Fruit fly (Drosophila melanogaster) whole organism: ENCODE results near the gene obst-B.

Source experiments
- CG8478 ChIP-seq: fragments of >200 bp; optimal IDR thresholded peaks from 2 replicates; lab custom pipeline; 2018; ENCODE audit warnings: inconsistent platforms
- Dll ChIP-seq: fragments of >200 bp; optimal IDR thresholded peaks from 2 replicates; lab custom pipeline; 2017
- EcR ChIP-seq, 2 experiments: fragments of >200 bp; optimal IDR thresholded peaks; 2 replicates each; lab custom pipeline; 2017; ENCODE audit warnings: missing biosample characterization in 2 of 2, missing genetic modification characterization in 2 of 2, missing genetic modification reagents in 2 of 2
- pan ChIP-seq: fragments of >200 bp; optimal IDR thresholded peaks from 2 replicates; lab custom pipeline; 2017
- psq ChIP-seq: fragments of >200 bp; optimal IDR thresholded peaks from 2 replicates; lab custom pipeline; 2017
- usp ChIP-seq: fragments of >200 bp; optimal IDR thresholded peaks from 2 replicates; lab custom pipeline; 2017; ENCODE audit warnings: missing biosample characterization, missing genetic modification characterization, mixed read lengths

Gene obst-B

dm6 chr2L:10004574-10004973, 27.9 kb upstream of the obst-B start:
- TF ChIP-seq psq (lab: Kevin White, UChicago): no peak
- no peak for TF ChIP-seq EcR (GFP tag; optimal IDR thresholded peaks at IDR 0.05; lab: Kevin White, UChicago)
- TF ChIP-seq Dll (lab: Kevin White, UChicago): no peak
- no peak for TF ChIP-seq pan (lab: Kevin White, UChicago)
- TF ChIP-seq usp (GFP tag; lab: Kevin White, UChicago): no peak
- TF ChIP-seq CG8478 (lab: Kevin White, UChicago): no peak

- TF ChIP-seq usp (GFP tag; lab: Kevin White, UChicago): no peak
- TF ChIP-seq CG8478 (lab: Kevin White, UChicago): no peak
- no peak for TF ChIP-seq pan (lab: Kevin White, UChicago)
- no peak for TF ChIP-seq EcR (GFP tag; optimal IDR thresholded peaks at IDR 0.05; lab: Kevin White, UChicago)
- no peak for TF ChIP-seq Dll (lab: Kevin White, UChicago)
- TF ChIP-seq psq (lab: Kevin White, UChicago): no peak
Measured at dm6 chr2L:10009293-10009695, 23.2 kb upstream of the obst-B start, which contains the start of gene Trp1. Trp1 (plus strand) TSS chr2L:10009381.

dm6 chr2L:10009800-10010658, 22.5 kb upstream of the obst-B start:
- no peak for TF ChIP-seq psq (lab: Kevin White, UChicago)
- TF ChIP-seq Dll (lab: Kevin White, UChicago): no peak
- TF ChIP-seq usp (GFP tag; lab: Kevin White, UChicago): no peak

- no peak for TF ChIP-seq EcR (GFP tag; optimal IDR thresholded peaks at IDR 0.05; lab: Kevin White, UChicago)
- no peak for TF ChIP-seq usp (GFP tag; lab: Kevin White, UChicago)
- TF ChIP-seq pan (lab: Kevin White, UChicago): no peak
- no peak for TF ChIP-seq CG8478 (lab: Kevin White, UChicago)
- TF ChIP-seq Dll (lab: Kevin White, UChicago): no peak
- TF ChIP-seq psq (lab: Kevin White, UChicago): no peak
Measured at dm6 chr2L:10017363-10017762, 15.1 kb upstream of the obst-B start, which contains the start of gene CG13131. CG13131 (minus strand) TSS chr2L:10017463.

dm6 chr2L:10026376-10026775, 6.1 kb upstream of the obst-B start, which contains the start of gene CG13127:
CG13127 (plus strand) TSS chr2L:10026676.
- TF ChIP-seq psq (lab: Kevin White, UChicago) (no peak), EcR (GFP tag; optimal IDR thresholded peaks at IDR 0.05; lab: Kevin White, UChicago) (no peak), pan (lab: Kevin White, UChicago) (no peak)

dm6 chr2L:10033410-10033809, 920 bp downstream of the obst-B start:
- no peak for TF ChIP-seq CG8478 (lab: Kevin White, UChicago)

- TF ChIP-seq Dll (lab: Kevin White, UChicago) (no peak), CG8478 (lab: Kevin White, UChicago) (no peak), EcR (GFP tag; optimal IDR thresholded peaks at IDR 0.05; lab: Kevin White, UChicago) (no peak), psq (lab: Kevin White, UChicago) (no peak), pan (lab: Kevin White, UChicago) (no peak), usp (GFP tag; lab: Kevin White, UChicago) (no peak)
Measured at dm6 chr2L:10035786-10036364, 3.4 kb downstream of the obst-B start.

- TF ChIP-seq EcR (GFP tag; optimal IDR thresholded peaks at IDR 0.05; lab: Kevin White, UChicago) (no peak), usp (GFP tag; lab: Kevin White, UChicago) (no peak), CG8478 (lab: Kevin White, UChicago) (no peak), pan (lab: Kevin White, UChicago) (no peak), psq (lab: Kevin White, UChicago) (no peak), Dll (lab: Kevin White, UChicago) (no peak)
Measured at dm6 chr2L:10049280-10049679, 16.8 kb downstream of the obst-B start, which contains the start of gene CG33301. CG33301 (plus strand) TSS chr2L:10049580.

dm6 chr2L:10053583-10054263, 21.2 kb downstream of the obst-B start, which contains the start of gene Cpr31A:
Cpr31A (plus strand) TSS chr2L:10054213.
- TF ChIP-seq EcR (GFP tag; optimal IDR thresholded peaks at IDR 0.05; lab: Kevin White, UChicago) (no peak), Dll (lab: Kevin White, UChicago) (no peak), pan (lab: Kevin White, UChicago) (no peak), CG8478 (lab: Kevin White, UChicago) (no peak)

dm6 chr2L:10056705-10057104, 24.2 kb downstream of the obst-B start, which contains the start of gene Pen:
Pen (plus strand) TSS chr2L:10056900.
- no peak for TF ChIP-seq pan (lab: Kevin White, UChicago)
- TF ChIP-seq usp (GFP tag; lab: Kevin White, UChicago): no peak
- no peak for TF ChIP-seq psq (lab: Kevin White, UChicago)
- TF ChIP-seq CG8478 (lab: Kevin White, UChicago): no peak
- TF ChIP-seq Dll (lab: Kevin White, UChicago): no peak
- no peak for TF ChIP-seq EcR (GFP tag; optimal IDR thresholded peaks at IDR 0.05; lab: Kevin White, UChicago)

- TF ChIP-seq Dll (lab: Kevin White, UChicago) (no peak), usp (GFP tag; lab: Kevin White, UChicago) (no peak), EcR (GFP tag; optimal IDR thresholded peaks at IDR 0.05; lab: Kevin White, UChicago) (no peak), psq (lab: Kevin White, UChicago) (no peak), CG8478 (lab: Kevin White, UChicago) (no peak)
Measured at dm6 chr2L:10057236-10057635, 24.7 kb downstream of the obst-B start.
